Fruit fly (Drosophila melanogaster): ENCODE data around the gene Smyd5.
A peak's percentile ranks its signal among the peaks of the same experiment; 100 is the strongest.

dm6 chr3R:21187394-21188392 is 30.9 kb downstream of the Smyd5 start:
- no peak for TF ChIP-seq usp (GFP tag; optimal IDR thresholded peaks at IDR 0.05)
- peak; percentile 1 for TF ChIP-seq Dif (GFP tag; optimal IDR thresholded peaks at IDR 0.05; ENCODE audit: partially characterized antibody)
- no peak for TF ChIP-seq h (GFP tag; optimal IDR thresholded peaks at IDR 0.05)
- TF ChIP-seq pan (optimal IDR thresholded peaks at IDR 0.05): no peak
- TF ChIP-seq dsf (GFP tag; optimal IDR thresholded peaks at IDR 0.05; ENCODE audit: borderline replicate concordance): no peak
- TF ChIP-seq tai (GFP tag; optimal IDR thresholded peaks at IDR 0.05): no peak
- TF ChIP-seq lola (GFP tag; optimal IDR thresholded peaks at IDR 0.05): no peak
- no peak for TF ChIP-seq Vsx2 (GFP tag; optimal IDR thresholded peaks at IDR 0.05; ENCODE audit: partially characterized antibody)
